Worm (Caenorhabditis elegans) whole organism, young adult: ENCODE data around the gene tcl-2.

ENCODE experiments used
- C06A6.2 ChIP-seq: fragments of 200-800 bp; sonication (Bioruptor generic); conservative IDR thresholded peaks from 2 replicates; pipeline ENCODE4 v1.3.6; 2022; ENCODE audit warnings: missing genetic modification characterization, missing compliant biosample characterization
- F10E7.11 ChIP-seq: sonication (generic microtip); optimal IDR thresholded peaks from 2 replicates; lab custom pipeline; 2017; ENCODE audit warnings: mild to moderate bottlenecking, missing genetic modification characterization, moderate library complexity, missing compliant biosample characterization
- F57A8.1 ChIP-seq: fragments of 200-800 bp; sonication (Bioruptor generic); optimal IDR thresholded peaks from 2 replicates; lab custom pipeline; 2018; ENCODE audit warnings: mild to moderate bottlenecking, missing genetic modification characterization, moderate library complexity, missing compliant biosample characterization
- K12H6.12 ChIP-seq: fragments of 200-800 bp; sonication (Bioruptor generic); optimal IDR thresholded peaks from 2 replicates; lab custom pipeline; 2018; ENCODE audit warnings: mild to moderate bottlenecking, missing genetic modification characterization, missing compliant biosample characterization
- Y95B8A.8 ChIP-seq: fragments of 200-800 bp; sonication (Bioruptor generic); IDR thresholded peaks from 2 replicates; pipeline ENCODE4 v1.3.6; 2022; ENCODE audit warnings: missing genetic modification reagents, missing genetic modification characterization, missing compliant biosample characterization
- ZK185.1 ChIP-seq: sonication (generic microtip); optimal IDR thresholded peaks from 2 replicates; lab custom pipeline; 2016; ENCODE audit warnings: mild to moderate bottlenecking, missing genetic modification characterization, missing compliant biosample characterization; ENCODE audit not compliant: poor library complexity, severe bottlenecking
- akir-1 ChIP-seq: fragments of 200-800 bp; sonication (Bioruptor generic); optimal IDR thresholded peaks from 2 replicates; lab custom pipeline; 2018; ENCODE audit warnings: mild to moderate bottlenecking, missing genetic modification characterization, moderate library complexity, missing compliant biosample characterization
- athp-1 ChIP-seq: sonication (generic microtip); optimal IDR thresholded peaks from 2 replicates; lab custom pipeline; 2017; ENCODE audit warnings: mild to moderate bottlenecking, missing genetic modification characterization, missing compliant biosample characterization
- ceh-40 ChIP-seq: fragments of 200-800 bp; sonication (Bioruptor generic); IDR thresholded peaks from 2 replicates; pipeline ENCODE4 v1.3.6; 2022; ENCODE audit warnings: missing genetic modification characterization, missing compliant biosample characterization
- ceh-91 ChIP-seq: fragments of 200-800 bp; sonication (Bioruptor generic); IDR thresholded peaks from 2 replicates; pipeline ENCODE4 v1.3.6; 2022; ENCODE audit warnings: missing genetic modification reagents, missing genetic modification characterization, missing compliant biosample characterization
- chd-7 ChIP-seq: sonication (generic microtip); optimal IDR thresholded peaks from 2 replicates; lab custom pipeline; 2016; ENCODE audit warnings: mild to moderate bottlenecking, missing genetic modification characterization, moderate library complexity, missing compliant biosample characterization
- dox-1 ChIP-seq: fragments of 200-800 bp; sonication (Bioruptor generic); IDR thresholded peaks from 2 replicates; pipeline ENCODE4 v1.3.6; 2022; ENCODE audit warnings: missing genetic modification reagents, missing genetic modification characterization, missing compliant biosample characterization
- dpl-1 ChIP-seq: fragments of 150-350 bp; optimal IDR thresholded peaks from 2 replicates; lab custom pipeline; 2014; ENCODE audit warnings: missing biosample characterization, missing genetic modification reagents, missing genetic modification characterization
- efl-1 ChIP-seq: fragments of 150-350 bp; optimal IDR thresholded peaks from 2 replicates; lab custom pipeline; 2014; ENCODE audit warnings: missing biosample characterization, missing genetic modification reagents, missing genetic modification characterization
- egrh-3 ChIP-seq: fragments of 200-800 bp; sonication (Bioruptor generic); IDR thresholded peaks from 2 replicates; pipeline ENCODE4 v1.3.6; 2022; ENCODE audit warnings: missing genetic modification reagents, missing genetic modification characterization, missing compliant biosample characterization
- ets-4 ChIP-seq: fragments of 200-800 bp; sonication (Bioruptor generic); optimal IDR thresholded peaks from 2 replicates; lab custom pipeline; 2018; ENCODE audit warnings: mild to moderate bottlenecking, missing genetic modification characterization, missing compliant biosample characterization
- fkh-3 ChIP-seq: sonication (generic microtip); optimal IDR thresholded peaks from 2 replicates; lab custom pipeline; 2016; ENCODE audit warnings: mild to moderate bottlenecking, missing genetic modification characterization, missing compliant biosample characterization
- him-1 ChIP-seq: sonication (generic microtip); optimal IDR thresholded peaks from 2 replicates; lab custom pipeline; 2016; ENCODE audit warnings: missing genotype, missing genetic modification reagents, missing genetic modification characterization, missing compliant biosample characterization
- hmg-20 ChIP-seq: fragments of 200-800 bp; sonication (Bioruptor generic); IDR thresholded peaks from 2 replicates; pipeline ENCODE4 v1.3.6; 2022; ENCODE audit warnings: missing genetic modification reagents, missing genetic modification characterization, missing compliant biosample characterization
- let-607 ChIP-seq, 2 experiments: fragments of 200-800 bp in 1 of 2; sonication (Bioruptor generic) in 1 of 2; sonication (generic microtip) in 1 of 2; optimal IDR thresholded peaks; 2 replicates each; lab custom pipeline; 2016 to 2018; ENCODE audit warnings: mild to moderate bottlenecking in 2 of 2, missing compliant biosample characterization in 2 of 2, missing genetic modification characterization in 2 of 2, moderate library complexity in 2 of 2, missing genotype in 1 of 2
- madf-8 ChIP-seq: fragments of 200-800 bp; sonication (Bioruptor generic); conservative IDR thresholded peaks from 2 replicates; pipeline ENCODE4 v1.3.6; 2022; ENCODE audit warnings: missing genetic modification reagents, missing genetic modification characterization, missing compliant biosample characterization
- mel-28 ChIP-seq: sonication (generic microtip); optimal IDR thresholded peaks from 2 replicates; lab custom pipeline; 2016; ENCODE audit warnings: borderline replicate concordance, mild to moderate bottlenecking, missing genetic modification characterization, missing compliant biosample characterization
- mes-4 ChIP-seq: sonication (generic microtip); optimal IDR thresholded peaks from 2 replicates; lab custom pipeline; 2016; ENCODE audit warnings: missing genotype, missing genetic modification characterization, missing compliant biosample characterization
- nfya-1 ChIP-seq: sonication (generic microtip); optimal IDR thresholded peaks from 2 replicates; lab custom pipeline; 2017; ENCODE audit warnings: antibody characterized with exemption, missing compliant biosample characterization, missing genetic modification characterization, borderline replicate concordance; ENCODE audit not compliant: insufficient read depth
- nfyb-1 ChIP-seq: fragments of 200-800 bp; sonication (Bioruptor generic); IDR thresholded peaks from 2 replicates; pipeline ENCODE4 v1.3.6; 2022; ENCODE audit warnings: missing genetic modification reagents, missing genetic modification characterization, missing compliant biosample characterization
- snpc-1.1 ChIP-seq: sonication (generic microtip); optimal IDR thresholded peaks from 2 replicates; lab custom pipeline; 2017; ENCODE audit warnings: missing genetic modification characterization, mild to moderate bottlenecking, missing compliant biosample characterization, antibody characterized with exemption, moderate library complexity, missing genotype, missing genetic modification reagents; ENCODE audit not compliant: insufficient read depth
- snpc-3.4 ChIP-seq: sonication (generic microtip); optimal IDR thresholded peaks from 2 replicates; lab custom pipeline; 2017; ENCODE audit warnings: missing genetic modification characterization, mild to moderate bottlenecking, missing compliant biosample characterization, antibody characterized with exemption, moderate library complexity, missing genotype, missing genetic modification reagents
- zfh-2 ChIP-seq: fragments of 200-800 bp; sonication (Bioruptor generic); conservative IDR thresholded peaks from 2 replicates; pipeline ENCODE4 v1.3.6; 2022; ENCODE audit warnings: missing genetic modification reagents, missing genetic modification characterization, missing compliant biosample characterization
- zim-3 ChIP-seq: sonication (generic microtip); optimal IDR thresholded peaks from 2 replicates; lab custom pipeline; 2017; ENCODE audit warnings: mild to moderate bottlenecking, missing genetic modification characterization, moderate library complexity, missing compliant biosample characterization
- ztf-22 ChIP-seq: fragments of 200-800 bp; sonication (Bioruptor generic); optimal IDR thresholded peaks from 2 replicates; lab custom pipeline; 2018; ENCODE audit warnings: mild to moderate bottlenecking, missing genetic modification characterization, moderate library complexity, missing compliant biosample characterization
- ztf-25 ChIP-seq: fragments of 200-800 bp; sonication (Bioruptor generic); IDR thresholded peaks from 2 replicates; pipeline ENCODE4 v1.3.6; 2022; ENCODE audit warnings: missing genetic modification reagents, missing genetic modification characterization, missing compliant biosample characterization
- ztf-26 ChIP-seq: sonication (generic microtip); optimal IDR thresholded peaks from 2 replicates; lab custom pipeline; 2017; ENCODE audit warnings: missing genetic modification characterization, missing compliant biosample characterization

The tcl-2 gene

ce11 chrIV:162530-162929 is 16.4 kb upstream of the tcl-2 start, which contains the start of gene Y38C1AA.6:
Gene Y38C1AA.6, plus strand, starts transcription at chrIV:162830.
- no peak for TF ChIP-seq mes-4
- TF ChIP-seq ceh-91 (GFP tag; lab: Robert Waterston, UW): no peak
- TF ChIP-seq egrh-3 (GFP tag; lab: Robert Waterston, UW): no peak

DNA sequence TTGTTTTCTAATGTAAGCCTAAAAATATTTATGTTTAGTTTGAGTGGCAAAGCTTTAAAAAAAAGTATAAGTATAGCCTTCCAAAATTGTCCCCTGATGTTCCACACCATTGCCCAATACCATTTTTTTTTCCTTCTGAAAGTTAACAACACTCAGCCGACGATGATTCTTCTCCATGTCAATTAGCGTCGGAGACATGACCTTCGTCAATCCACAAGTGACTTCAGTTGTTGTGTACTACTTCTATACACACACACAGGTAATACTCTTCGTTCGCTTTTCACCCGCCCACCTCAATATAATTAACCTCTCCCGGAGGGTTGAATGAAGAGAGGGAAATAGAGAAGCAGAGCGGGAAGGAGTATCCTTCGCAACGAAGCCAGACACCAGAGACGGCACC is 14.1 kb upstream of the tcl-2 start, which contains the start of gene cutl-24:
Gene cutl-24, plus strand, starts transcription at position 301 of the 400 bp plus-strand sequence.
- TF ChIP-seq let-607 (tag; optimal IDR thresholded peaks at IDR 0.05; lab: Kevin White, UChicago) (no peak), ztf-26 (tag; lab: Kevin White, UChicago) (no peak), hmg-20 (GFP tag; lab: Robert Waterston, UW) (no peak), fkh-3 (tag; lab: Kevin White, UChicago) (no peak), ztf-25 (GFP tag; lab: Robert Waterston, UW) (no peak), C06A6.2 (GFP tag; lab: Robert Waterston, UW) (no peak), F57A8.1 (GFP tag; lab: Kevin White, UChicago) (no peak), mel-28 (tag; lab: Kevin White, UChicago) (no peak), nfyb-1 (GFP tag; lab: Robert Waterston, UW) (no peak), ceh-40 (GFP tag; lab: Robert Waterston, UW) (no peak), Y95B8A.8 (no peak), ZK185.1 (no peak), ztf-22 (GFP tag; lab: Kevin White, UChicago) (no peak), akir-1 (GFP tag; lab: Kevin White, UChicago) (no peak), ets-4 (no peak), dox-1 (GFP tag; lab: Robert Waterston, UW) (no peak), nfya-1 (tag; lab: Kevin White, UChicago) (no peak), K12H6.12 (no peak), chd-7 (no peak), dpl-1 (GFP tag; lab: Kevin White, UChicago) (no peak)
- TF ChIP-seq, all 124 proteins: peak for 0

DNA sequence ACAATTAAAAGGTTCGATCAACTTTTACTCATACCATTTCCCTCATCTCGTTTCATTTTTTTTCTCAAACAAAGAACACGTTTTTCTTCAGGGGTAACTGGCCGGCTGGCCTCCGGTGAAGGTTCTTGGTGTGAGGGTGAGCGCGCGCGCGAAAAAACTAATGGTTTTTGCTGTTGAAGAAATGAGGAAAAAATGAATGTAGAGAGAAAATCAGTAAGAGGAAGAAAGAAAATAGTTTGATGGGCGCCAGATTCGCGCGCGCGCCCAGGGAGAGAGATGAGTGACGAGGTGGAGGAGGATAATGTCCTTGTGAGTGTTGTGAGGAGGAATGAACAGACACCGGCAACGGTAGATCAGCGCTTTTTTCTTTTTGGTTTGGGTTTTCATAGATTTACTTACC is 7.8 kb upstream of the tcl-2 start:
- TF ChIP-seq zfh-2 (GFP tag; lab: Robert Waterston, UW) (0 out of 2 replicates have a peak, but pooled peaks have one; percentile 14), zim-3 (tag; lab: Kevin White, UChicago) (no peak), madf-8 (GFP tag; lab: Robert Waterston, UW) (no peak), mes-4 (no peak), snpc-3.4 (no peak), efl-1 (GFP tag; lab: Kevin White, UChicago) (peak; percentile 39)
- TF ChIP-seq, all 124 proteins: peak for 2

- no peak for TF ChIP-seq hmg-20 (GFP tag; lab: Robert Waterston, UW)
- no peak for TF ChIP-seq ceh-40 (GFP tag; lab: Robert Waterston, UW)
- no peak for TF ChIP-seq him-1 (tag; lab: Kevin White, UChicago)
- no peak for TF ChIP-seq snpc-1.1 (tag; lab: Kevin White, UChicago)
- TF ChIP-seq F10E7.11 (tag; lab: Kevin White, UChicago): no peak
- TF ChIP-seq athp-1 (tag; lab: Kevin White, UChicago): no peak
Measured at ce11 chrIV:172990-173389, 5.9 kb upstream of the tcl-2 start.
